Worm (Caenorhabditis elegans) whole organism, L4 larva: ENCODE data around the gene gstk-2.
A peak's percentile ranks its signal among the peaks of the same experiment; 100 is the strongest.

Experiments
- F26F4.8 ChIP-seq: fragments of 200-800 bp; sonication (Bioruptor generic); conservative IDR thresholded peaks from 2 replicates; pipeline ENCODE4 v1.3.6; 2022; ENCODE audit warnings: missing genetic modification characterization, missing compliant biosample characterization
- F37D6.2 ChIP-seq: sonication (generic microtip); optimal IDR thresholded peaks from 2 replicates; lab custom pipeline; 2016; ENCODE audit warnings: mild to moderate bottlenecking, missing genetic modification characterization, missing compliant biosample characterization
- F44E2.7 ChIP-seq: fragments of 200-800 bp; sonication (Bioruptor generic); IDR thresholded peaks from 2 replicates; pipeline ENCODE4 v2.1.2; 2022; ENCODE audit warnings: missing genetic modification characterization, missing compliant biosample characterization
- T26A8.4 ChIP-seq: fragments of 200-800 bp; sonication (Bioruptor generic); IDR thresholded peaks from 2 replicates; pipeline ENCODE4 v1.3.6; 2022; ENCODE audit warnings: missing genetic modification characterization, missing compliant biosample characterization
- Y105C5A.15 ChIP-seq: fragments of 200-800 bp; sonication (Bioruptor generic); IDR thresholded peaks from 2 replicates; pipeline ENCODE4 v1.3.6; 2022; ENCODE audit warnings: missing genetic modification characterization, missing compliant biosample characterization
- ZK546.5 ChIP-seq, 2 experiments: sonication (generic microtip); optimal IDR thresholded peaks; 2 replicates each; lab custom pipeline; 2017; ENCODE audit warnings: missing biosample characterization in 2 of 2, missing genetic modification characterization in 2 of 2
- aha-1 ChIP-seq: fragments of 150-350 bp; peaks from one replicate; lab custom pipeline; 2014; ENCODE audit warnings: missing biosample characterization, missing genetic modification characterization
- aly-2 ChIP-seq: sonication (generic microtip); optimal IDR thresholded peaks from 2 replicates; lab custom pipeline; 2018; ENCODE audit warnings: missing biosample characterization, missing genetic modification characterization
- attf-4 ChIP-seq: sonication (generic microtip); optimal IDR thresholded peaks from 3 replicates; lab custom pipeline; 2017; ENCODE audit warnings: missing biosample characterization, missing genetic modification characterization
- ceh-44 ChIP-seq: fragments of 200-800 bp; sonication (Bioruptor generic); IDR thresholded peaks from 2 replicates; pipeline ENCODE4 v1.3.6; 2022; ENCODE audit warnings: missing genetic modification reagents, missing genetic modification characterization, missing compliant biosample characterization
- ceh-82 ChIP-seq: sonication (generic microtip); optimal IDR thresholded peaks from 2 replicates; lab custom pipeline; 2017; ENCODE audit warnings: missing biosample characterization, missing genetic modification characterization
- ces-1 ChIP-seq: fragments of 150-350 bp; sonication (generic microtip); optimal IDR thresholded peaks from 4 replicates; lab custom pipeline; 2014; ENCODE audit warnings: missing biosample characterization, missing genetic modification reagents, missing genetic modification characterization
- cey-2 ChIP-seq: sonication (generic microtip); optimal IDR thresholded peaks from 3 replicates; lab custom pipeline; 2017; ENCODE audit warnings: missing genetic modification characterization, mild to moderate bottlenecking, missing compliant biosample characterization, antibody characterized with exemption, borderline replicate concordance; ENCODE audit not compliant: insufficient read depth
- ctbp-1 ChIP-seq: fragments of 200-800 bp; sonication (Bioruptor generic); IDR thresholded peaks from 2 replicates; pipeline ENCODE4 v1.3.6; 2022; ENCODE audit warnings: missing genetic modification reagents, missing genetic modification characterization, missing compliant biosample characterization
- daf-16 ChIP-seq, 3 experiments: sonication (generic microtip); optimal IDR thresholded peaks; 2 replicates each; lab custom pipeline; 2016 to 2017; ENCODE audit warnings: missing genetic modification characterization in 3 of 3, missing genetic modification reagents in 3 of 3, mild to moderate bottlenecking in 2 of 3, missing compliant biosample characterization in 2 of 3, missing biosample characterization in 1 of 3, moderate library complexity in 1 of 3
- dmd-6 ChIP-seq: fragments of 200-800 bp; sonication (Bioruptor generic); IDR thresholded peaks from 2 replicates; pipeline ENCODE4 v1.3.6; 2022; ENCODE audit warnings: missing genetic modification reagents, missing genetic modification characterization, missing compliant biosample characterization
- dpl-1 ChIP-seq: fragments of 150-350 bp; optimal IDR thresholded peaks from 2 replicates; lab custom pipeline; 2014; ENCODE audit warnings: missing biosample characterization, missing genetic modification reagents, missing genetic modification characterization
- dve-1 ChIP-seq: sonication (generic microtip); optimal IDR thresholded peaks from 2 replicates; lab custom pipeline; 2017; ENCODE audit warnings: antibody characterized with exemption, mild to moderate bottlenecking, missing genetic modification characterization, missing compliant biosample characterization; ENCODE audit not compliant: insufficient read depth
- egl-43 ChIP-seq: fragments of 200-800 bp; sonication (Bioruptor generic); IDR thresholded peaks from 2 replicates; pipeline ENCODE4 v1.3.6; 2022; ENCODE audit warnings: missing genetic modification reagents, missing genetic modification characterization, missing compliant biosample characterization
- fkh-10 ChIP-seq: fragments of 150-350 bp; optimal IDR thresholded peaks from 2 replicates; lab custom pipeline; 2014; ENCODE audit warnings: missing biosample characterization, missing genetic modification reagents, missing genetic modification characterization
- fos-1 ChIP-seq: fragments of 150-350 bp; optimal IDR thresholded peaks from 2 replicates; lab custom pipeline; 2014; ENCODE audit warnings: missing biosample characterization, missing genetic modification characterization
- gei-8 ChIP-seq: fragments of 200-800 bp; sonication (Bioruptor generic); optimal IDR thresholded peaks from 2 replicates; lab custom pipeline; 2018; ENCODE audit warnings: mild to moderate bottlenecking, missing genetic modification characterization, missing compliant biosample characterization
- hlh-11 ChIP-seq: fragments of 200-800 bp; sonication (Bioruptor generic); optimal IDR thresholded peaks from 2 replicates; lab custom pipeline; 2018; ENCODE audit warnings: mild to moderate bottlenecking, missing genetic modification characterization, missing compliant biosample characterization
- hlh-30 ChIP-seq: sonication (generic microtip); optimal IDR thresholded peaks from 2 replicates; lab custom pipeline; 2017; ENCODE audit warnings: antibody characterized with exemption, mild to moderate bottlenecking, missing genetic modification characterization, missing compliant biosample characterization; ENCODE audit not compliant: insufficient read depth
- hmg-1.1 ChIP-seq: fragments of 200-800 bp; sonication (Bioruptor generic); IDR thresholded peaks from 2 replicates; pipeline ENCODE4 v1.3.6; 2022; ENCODE audit warnings: missing genetic modification reagents, missing genetic modification characterization, missing compliant biosample characterization
- lim-7 ChIP-seq: fragments of 200-800 bp; sonication (Bioruptor generic); IDR thresholded peaks from 2 replicates; pipeline ENCODE4 v1.3.6; 2022; ENCODE audit warnings: missing genetic modification characterization, missing compliant biosample characterization
- lin-1 ChIP-seq: fragments of 200-800 bp; sonication (Bioruptor generic); IDR thresholded peaks from 2 replicates; pipeline ENCODE4 v1.3.6; 2022; ENCODE audit warnings: missing genetic modification reagents, missing genetic modification characterization, missing compliant biosample characterization
- lin-15B ChIP-seq: fragments of 150-350 bp; sonication (generic microtip); optimal IDR thresholded peaks from 3 replicates; lab custom pipeline; 2014; ENCODE audit warnings: missing biosample characterization, missing genetic modification characterization
- lsy-2 ChIP-seq, 2 experiments: fragments of 150-350 bp in 1 of 2; sonication (generic microtip) in 1 of 2; optimal IDR thresholded peaks; 2 replicates each; lab custom pipeline; 2014 to 2017; ENCODE audit warnings: missing biosample characterization in 2 of 2, missing genetic modification characterization in 2 of 2
- madf-5 ChIP-seq, 2 experiments: fragments of 200-800 bp; sonication (Bioruptor generic); IDR thresholded peaks; 2 replicates each; pipeline ENCODE4 v1.3.6; 2022; ENCODE audit warnings: missing compliant biosample characterization in 2 of 2, missing genetic modification characterization in 2 of 2
- madf-9 ChIP-seq: fragments of 200-800 bp; sonication (Bioruptor generic); conservative IDR thresholded peaks from 2 replicates; pipeline ENCODE4 v1.3.6; 2022; ENCODE audit warnings: missing genetic modification reagents, missing genetic modification characterization, missing compliant biosample characterization
- mdl-1 ChIP-seq, 2 experiments: fragments of 150-350 bp in 1 of 2; sonication (generic microtip) in 1 of 2; optimal IDR thresholded peaks; 2 replicates each; lab custom pipeline; 2014 to 2017; ENCODE audit warnings: missing biosample characterization in 2 of 2, missing genetic modification characterization in 2 of 2
- mdt-29 ChIP-seq: fragments of 200-800 bp; sonication (Bioruptor generic); IDR thresholded peaks from 2 replicates; pipeline ENCODE4 v1.3.6; 2022; ENCODE audit warnings: missing genetic modification reagents, missing genetic modification characterization, missing compliant biosample characterization
- mes-2 ChIP-seq: sonication (generic microtip); optimal IDR thresholded peaks from 2 replicates; lab custom pipeline; 2016; ENCODE audit warnings: missing genotype, mild to moderate bottlenecking, missing genetic modification characterization, missing compliant biosample characterization; ENCODE audit not compliant: poor library complexity, severe bottlenecking
- mxl-3 ChIP-seq: fragments of 200-800 bp; sonication (Bioruptor generic); optimal IDR thresholded peaks from 2 replicates; lab custom pipeline; 2018; ENCODE audit warnings: mild to moderate bottlenecking, missing genetic modification characterization, missing compliant biosample characterization
- nhr-10 ChIP-seq: fragments of 150-350 bp; optimal IDR thresholded peaks from 2 replicates; lab custom pipeline; 2014; ENCODE audit warnings: missing biosample characterization, missing genetic modification characterization
- nhr-102 ChIP-seq: sonication (generic microtip); optimal IDR thresholded peaks from 2 replicates; lab custom pipeline; 2016; ENCODE audit warnings: mild to moderate bottlenecking, missing genetic modification characterization, moderate library complexity, missing compliant biosample characterization
- nhr-11 ChIP-seq: fragments of 150-350 bp; optimal IDR thresholded peaks from 2 replicates; lab custom pipeline; 2014; ENCODE audit warnings: missing biosample characterization, missing genetic modification characterization
- nhr-111 ChIP-seq: fragments of 200-800 bp; sonication (Bioruptor generic); optimal IDR thresholded peaks from 2 replicates; lab custom pipeline; 2018; ENCODE audit warnings: mild to moderate bottlenecking, missing genetic modification characterization, missing compliant biosample characterization
- nhr-28 ChIP-seq: fragments of 150-350 bp; optimal IDR thresholded peaks from 2 replicates; lab custom pipeline; 2014; ENCODE audit warnings: missing biosample characterization, missing genetic modification characterization
- nhr-42 ChIP-seq: fragments of 200-800 bp; sonication (Bioruptor generic); IDR thresholded peaks from 2 replicates; pipeline ENCODE4 v1.3.6; 2022; ENCODE audit warnings: missing genetic modification characterization, missing compliant biosample characterization
- pha-4 ChIP-seq, 2 experiments: fragments of 150-350 bp in 1 of 2; fragments of 200-800 bp in 1 of 2; sonication (Bioruptor generic) in 1 of 2; IDR thresholded peaks in 1 of 2; optimal IDR thresholded peaks in 1 of 2; 2 replicates each; pipeline versions ENCODE4 v1.3.6 to Lab custom; 2014 to 2022; ENCODE audit warnings: missing genetic modification characterization in 2 of 2, missing genetic modification reagents in 2 of 2, missing biosample characterization in 1 of 2, missing compliant biosample characterization in 1 of 2
- php-3 ChIP-seq: fragments of 200-800 bp; sonication (Bioruptor generic); IDR thresholded peaks from 2 replicates; pipeline ENCODE4 v1.3.6; 2022; ENCODE audit warnings: missing genetic modification reagents, missing genetic modification characterization, missing compliant biosample characterization
- rbr-2 ChIP-seq: sonication (generic microtip); optimal IDR thresholded peaks from 2 replicates; lab custom pipeline; 2016; ENCODE audit warnings: missing genotype, missing genetic modification characterization, missing compliant biosample characterization
- skn-1 ChIP-seq: fragments of 150-350 bp; optimal IDR thresholded peaks from 2 replicates; lab custom pipeline; 2014; ENCODE audit warnings: missing biosample characterization, missing genetic modification characterization
- snpc-4 ChIP-seq: fragments of 150-350 bp; optimal IDR thresholded peaks from 2 replicates; lab custom pipeline; 2014; ENCODE audit warnings: missing biosample characterization, missing genetic modification characterization
- tag-97 ChIP-seq: fragments of 200-800 bp; sonication (Bioruptor generic); IDR thresholded peaks from 2 replicates; pipeline ENCODE4 v1.3.6; 2022; ENCODE audit warnings: missing genetic modification characterization, missing compliant biosample characterization
- zfp-3 ChIP-seq: fragments of 200-800 bp; sonication (Bioruptor generic); conservative IDR thresholded peaks from 2 replicates; pipeline ENCODE4 v1.3.6; 2022; ENCODE audit warnings: missing genetic modification reagents, missing genetic modification characterization, missing compliant biosample characterization
- zip-2 ChIP-seq: fragments of 150-350 bp; optimal IDR thresholded peaks from 2 replicates; lab custom pipeline; 2014; ENCODE audit warnings: missing biosample characterization, missing genetic modification characterization

Gene gstk-2

ce11 chrIV:7235382-7235917 is 6.6 kb downstream of the gstk-2 start:
- peak; percentile 28 for TF ChIP-seq aha-1 (tag; lab: Kevin White, UChicago)
- TF ChIP-seq ZK546.5 (tag; optimal IDR thresholded peaks at IDR 0.05; lab: Kevin White, UChicago) = no peak
- TF ChIP-seq php-3 (GFP tag; lab: Robert Waterston, UW) = peak; percentile 62; the same call in 1 of the 2 replicates
- TF ChIP-seq zip-2 (tag; lab: Kevin White, UChicago) = no peak
- TF ChIP-seq nhr-111 (GFP tag; lab: Kevin White, UChicago) = no peak
- TF ChIP-seq attf-4 = no peak
- TF ChIP-seq dpl-1 = no peak
- peak in 1 of 2 experiments; percentile 19 for TF ChIP-seq mdl-1 (tag; optimal IDR thresholded peaks at IDR 0.05; lab: Kevin White, UChicago)
- TF ChIP-seq nhr-28 (tag; lab: Kevin White, UChicago) = peak; percentile 89
- TF ChIP-seq zfp-3 (GFP tag; lab: Robert Waterston, UW) = no peak
- TF ChIP-seq F44E2.7 (GFP tag; lab: Robert Waterston, UW) = no peak
- peak; percentile 38 for TF ChIP-seq mes-2 (tag; lab: Kevin White, UChicago)
- TF ChIP-seq ces-1 = no peak
- TF ChIP-seq hlh-11 (tag; lab: Kevin White, UChicago) = peak; percentile 77
- TF ChIP-seq F26F4.8 = no peak
- peak; percentile 4 for TF ChIP-seq F37D6.2 (tag; lab: Kevin White, UChicago)
- no peak for TF ChIP-seq snpc-4 (tag; lab: Kevin White, UChicago)
- TF ChIP-seq gei-8 (GFP tag; lab: Kevin White, UChicago) = no peak
- 0 out of 2 replicates have a peak, but pooled peaks have one; percentile 27 for TF ChIP-seq lim-7 (GFP tag; lab: Robert Waterston, UW)
- TF ChIP-seq lsy-2 (tag; optimal IDR thresholded peaks at IDR 0.05; lab: Kevin White, UChicago) = peak; percentile 9 to 56
- peak; percentile 78 for TF ChIP-seq dve-1
- peak; percentile 56 for TF ChIP-seq fkh-10 (GFP tag; lab: Kevin White, UChicago)
- TF ChIP-seq madf-5 (GFP tag; IDR thresholded peaks at IDR 0.05; lab: Robert Waterston, UW) = no peak
- no peak for TF ChIP-seq nhr-10 (tag; lab: Kevin White, UChicago)
- 0 out of 2 replicates have a peak, but pooled peaks have one; percentile 41 for TF ChIP-seq T26A8.4 (GFP tag; lab: Robert Waterston, UW)
- peak; percentile 64 for TF ChIP-seq rbr-2 (tag; lab: Kevin White, UChicago)
- TF ChIP-seq daf-16 (GFP tag; optimal IDR thresholded peaks at IDR 0.05; lab: Kevin White, UChicago) = peak in 1 of 2 experiments; percentile 43
- TF ChIP-seq daf-16 (tag; optimal IDR thresholded peaks at IDR 0.05; lab: Kevin White, UChicago) = peak; percentile 18
- no peak for TF ChIP-seq tag-97 (GFP tag; lab: Robert Waterston, UW)
- no peak for TF ChIP-seq fos-1 (tag; lab: Kevin White, UChicago)
- TF ChIP-seq aly-2 (tag; lab: Kevin White, UChicago) = no peak
- no peak for TF ChIP-seq Y105C5A.15
- TF ChIP-seq nhr-11 (tag; lab: Kevin White, UChicago) = peak; percentile 57
- TF ChIP-seq cey-2 (tag; lab: Kevin White, UChicago) = no peak
- no peak for TF ChIP-seq ceh-82 (tag; lab: Kevin White, UChicago)
- peak; percentile 75 for TF ChIP-seq egl-43 (GFP tag; lab: Robert Waterston, UW)
- TF ChIP-seq nhr-42 (GFP tag; lab: Robert Waterston, UW) = 0 out of 2 replicates have a peak, but pooled peaks have one; percentile 43
- TF ChIP-seq lin-1 (GFP tag; lab: Robert Waterston, UW) = peak; percentile 46; the same call in 1 of the 2 replicates
- peak; percentile 80 for TF ChIP-seq hmg-1.1 (GFP tag; lab: Robert Waterston, UW)
- TF ChIP-seq madf-9 (GFP tag; lab: Robert Waterston, UW) = 0 out of 2 replicates have a peak, but pooled peaks have one; percentile 22
- no peak for TF ChIP-seq ceh-44 (GFP tag; lab: Robert Waterston, UW)
- TF ChIP-seq mdt-29 (GFP tag; lab: Robert Waterston, UW) = no peak
- TF ChIP-seq nhr-102 = no peak
- TF ChIP-seq ctbp-1 (GFP tag; lab: Robert Waterston, UW) = no peak
- peak; percentile 16 for TF ChIP-seq hlh-30
- no peak for TF ChIP-seq lin-15B
- TF ChIP-seq mxl-3 (GFP tag; lab: Kevin White, UChicago) = no peak
- TF ChIP-seq pha-4 (GFP tag; IDR thresholded peaks at IDR 0.05; lab: Robert Waterston, UW) = no peak
- no peak for TF ChIP-seq pha-4 (tag; optimal IDR thresholded peaks at IDR 0.05; lab: Kevin White, UChicago)
- no peak for TF ChIP-seq skn-1 (tag; lab: Kevin White, UChicago)
- peak; percentile 69; the same call in 1 of the 2 replicates for TF ChIP-seq dmd-6 (GFP tag; lab: Robert Waterston, UW)
